Fruit fly (Drosophila melanogaster) whole organism, embryonic: ENCODE results near the gene CG14742.

Source experiments
- Awh ChIP-seq: fragments of 200-800 bp; sonication (Bioruptor generic); IDR thresholded peaks from 2 replicates; pipeline ENCODE4, ENCODE4 v1.3.6; 2022; ENCODE audit warnings: missing biosample characterization, missing genetic modification characterization
- Bgb ChIP-seq: fragments of 200-800 bp; sonication (Bioruptor generic); IDR thresholded peaks from 2 replicates; pipeline ENCODE4 v1.3.6; 2022; ENCODE audit warnings: missing biosample characterization, missing genetic modification characterization; ENCODE audit not compliant: partially characterized antibody
- CG10565 ChIP-seq: fragments of 200-800 bp; sonication (Bioruptor generic); optimal IDR thresholded peaks from 3 replicates; lab custom pipeline; 2016; ENCODE audit warnings: missing biosample characterization, mild to moderate bottlenecking, missing genetic modification characterization
- CG11247 ChIP-seq: fragments of 200-800 bp; sonication (Bioruptor generic); IDR thresholded peaks from 2 replicates; pipeline ENCODE4 v1.3.6; 2022; ENCODE audit warnings: missing biosample characterization, missing genetic modification characterization
- CG11696 ChIP-seq: fragments of 200-800 bp; sonication (Bioruptor generic); IDR thresholded peaks from 2 replicates; pipeline ENCODE4 v1.3.6; 2022; ENCODE audit warnings: missing biosample characterization, missing genetic modification characterization
- CG15696 ChIP-seq: fragments of 200-800 bp; sonication (Bioruptor generic); optimal IDR thresholded peaks from 2 replicates; lab custom pipeline; 2019; ENCODE audit warnings: missing biosample characterization, mild to moderate bottlenecking, missing genetic modification characterization, moderate library complexity
- CG2199 ChIP-seq: fragments of 200-800 bp; sonication (Bioruptor generic); IDR thresholded peaks from 3 replicates; pipeline ENCODE4 v1.3.6; 2022; ENCODE audit warnings: missing biosample characterization, missing genetic modification characterization
- CG30431 ChIP-seq: fragments of 200-800 bp; sonication (Bioruptor generic); optimal IDR thresholded peaks from 2 replicates; lab custom pipeline; 2017; ENCODE audit warnings: missing biosample characterization, missing genetic modification characterization
- CG31441 ChIP-seq: fragments of 200-800 bp; sonication (Bioruptor generic); IDR thresholded peaks from 2 replicates; pipeline ENCODE4 v1.3.6; 2022; ENCODE audit warnings: missing biosample characterization, missing genetic modification characterization
- Ets65A ChIP-seq: fragments of 200-800 bp; sonication (Bioruptor generic); peaks from one replicate; lab custom pipeline; 2016; ENCODE audit warnings: missing biosample characterization, missing genetic modification characterization
- Hand ChIP-seq: fragments of 200-800 bp; sonication (Bioruptor generic); optimal IDR thresholded peaks from 2 replicates; lab custom pipeline; 2017; ENCODE audit warnings: mild to moderate bottlenecking, missing biosample characterization, missing genetic modification reagents, missing genetic modification characterization
- Hr3 ChIP-seq: fragments of 200-800 bp; sonication (Bioruptor generic); optimal IDR thresholded peaks from 3 replicates; lab custom pipeline; 2016; ENCODE audit warnings: missing biosample characterization, missing genetic modification characterization
- Ravus ChIP-seq: fragments of 200-800 bp; sonication (Bioruptor generic); IDR thresholded peaks from 2 replicates; pipeline ENCODE4 v1.3.6; 2022; ENCODE audit warnings: missing biosample characterization, missing genetic modification characterization
- az2 ChIP-seq: fragments of 200-800 bp; sonication (Bioruptor generic); optimal IDR thresholded peaks from 3 replicates; lab custom pipeline; 2016; ENCODE audit warnings: missing biosample characterization, missing genetic modification characterization
- grn ChIP-seq: fragments of 200-800 bp; sonication (Bioruptor generic); optimal IDR thresholded peaks from 3 replicates; lab custom pipeline; 2017; ENCODE audit warnings: missing biosample characterization, missing genetic modification characterization
- jumu ChIP-seq: fragments of 200-800 bp; sonication (Bioruptor generic); optimal IDR thresholded peaks from 3 replicates; lab custom pipeline; 2016; ENCODE audit warnings: missing biosample characterization, missing genetic modification characterization
- ro ChIP-seq: fragments of 200-800 bp; sonication (Bioruptor generic); IDR thresholded peaks from 2 replicates; pipeline ENCODE4 v1.3.6; 2022; ENCODE audit warnings: missing biosample characterization, missing genetic modification characterization
- row ChIP-seq: fragments of 200-800 bp; sonication (Bioruptor generic); IDR thresholded peaks from 3 replicates; pipeline ENCODE4 v1.3.6; 2022; ENCODE audit warnings: missing biosample characterization, missing genetic modification characterization
- zen ChIP-seq: fragments of 200-800 bp; sonication (Bioruptor generic); optimal IDR thresholded peaks from 3 replicates; lab custom pipeline; 2018; ENCODE audit warnings: missing biosample characterization, mild to moderate bottlenecking, missing genetic modification characterization, moderate library complexity

Gene CG14742

DNA sequence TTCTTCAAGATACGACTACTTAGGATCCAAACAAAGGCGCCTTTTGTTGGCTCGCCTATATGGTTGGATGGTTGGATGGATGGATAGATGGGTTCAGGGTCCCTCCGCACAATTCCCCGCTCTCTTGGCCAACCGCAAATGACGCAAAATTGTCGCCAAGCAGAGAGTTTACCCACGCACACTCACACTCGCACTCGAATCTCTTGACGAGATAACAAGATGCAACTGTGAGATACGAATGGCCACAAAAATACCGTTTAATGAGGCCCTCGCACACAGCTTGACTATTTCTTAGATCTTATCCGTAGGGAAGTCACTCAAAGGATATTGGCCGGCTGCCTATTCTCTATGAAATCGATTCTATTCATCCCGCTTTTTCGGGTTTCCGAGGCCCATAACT lies 45.5 kb downstream of the CG14742 start:
- TF ChIP-seq CG11696 (GFP tag; lab: Robert Waterston, UW) (no peak), ro (no peak), Ravus (GFP tag; lab: Robert Waterston, UW) (no peak), CG10565 (GFP tag; lab: Kevin White, UChicago) (no peak), Bgb (GFP tag; lab: Robert Waterston, UW) (no peak), az2 (GFP tag; lab: Kevin White, UChicago) (no peak), CG15696 (tag; lab: Kevin White, UChicago) (no peak), CG30431 (GFP tag; lab: Kevin White, UChicago) (no peak), CG2199 (GFP tag; lab: Robert Waterston, UW) (0 out of 3 replicates have a peak, but pooled peaks have one; percentile 72), CG31441 (GFP tag; lab: Robert Waterston, UW) (no peak), CG11247 (no peak), grn (GFP tag; lab: Kevin White, UChicago) (peak; percentile 63), zen (tag; lab: Kevin White, UChicago) (peak; percentile 18), Awh (no peak), jumu (no peak)

DNA sequence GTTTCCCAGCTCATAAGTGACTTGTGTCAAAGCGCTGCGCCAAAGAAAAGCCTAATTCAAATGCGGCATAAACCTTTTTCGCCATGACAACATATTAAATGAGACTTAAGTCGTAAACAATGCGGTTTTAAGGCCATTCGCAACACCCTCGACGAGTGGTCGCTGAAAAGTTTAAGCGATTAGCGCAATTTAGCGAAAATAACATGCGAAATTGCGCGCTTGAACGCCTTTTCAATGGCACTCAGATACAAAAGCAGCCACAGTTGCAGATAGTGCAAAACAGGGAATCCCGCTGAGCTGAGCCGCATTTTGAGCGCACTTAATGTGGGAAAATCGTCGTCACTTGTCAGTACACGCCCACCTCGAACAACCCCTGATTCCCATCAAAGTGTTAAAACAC lies 46.4 kb downstream of the CG14742 start, which contains the start of gene CG44038:
Gene CG44038 (plus strand): TSS at position 301 of the 400 bp plus-strand sequence.
- TF ChIP-seq row (GFP tag; lab: Robert Waterston, UW) (no peak), Hr3 (GFP tag; lab: Kevin White, UChicago) (no peak), Ets65A (peak; percentile 89), Hand (GFP tag; lab: Kevin White, UChicago) (no peak)
